Fruit fly (Drosophila melanogaster): ENCODE measurements around the gene CG42661.

The CG42661 gene

dm6 chr3L:7465209-7465608 is at the start of gene CG42661, which contains the start of the genes CG42660 and Tsp66A:
Gene CG42661, plus strand, starts transcription at chr3L:7465509.
Gene CG42660, plus strand, starts transcription at chr3L:7465509.
Gene Tsp66A, plus strand, starts transcription at chr3L:7465509.
- TF ChIP-seq Dll (optimal IDR thresholded peaks at IDR 0.05) (no peak), pan (optimal IDR thresholded peaks at IDR 0.05) (no peak), CG8478 (optimal IDR thresholded peaks at IDR 0.05) (no peak), psq (optimal IDR thresholded peaks at IDR 0.05) (no peak), EcR (GFP tag; optimal IDR thresholded peaks at IDR 0.05) (no peak), usp (GFP tag; optimal IDR thresholded peaks at IDR 0.05) (no peak)

dm6 chr3L:7422578-7422977 is 42.7 kb upstream of the CG42661 start:
- no peak for TF ChIP-seq usp (GFP tag; optimal IDR thresholded peaks at IDR 0.05)
- no peak for TF ChIP-seq Dll (optimal IDR thresholded peaks at IDR 0.05)
- no peak for TF ChIP-seq psq (optimal IDR thresholded peaks at IDR 0.05)
- no peak for TF ChIP-seq pan (optimal IDR thresholded peaks at IDR 0.05)
- no peak for TF ChIP-seq CG8478 (optimal IDR thresholded peaks at IDR 0.05)
- TF ChIP-seq EcR (GFP tag; optimal IDR thresholded peaks at IDR 0.05): no peak

- no peak for TF ChIP-seq usp (GFP tag; optimal IDR thresholded peaks at IDR 0.05)
- TF ChIP-seq Dll (optimal IDR thresholded peaks at IDR 0.05): no peak
- TF ChIP-seq pan (optimal IDR thresholded peaks at IDR 0.05): no peak
Measured at dm6 chr3L:7423517-7423916, 41.8 kb upstream of the CG42661 start, which contains the start of gene CG42458. Gene CG42458, plus strand, starts transcription at chr3L:7423827.

- TF ChIP-seq CG8478 (optimal IDR thresholded peaks at IDR 0.05) (no peak), EcR (GFP tag; optimal IDR thresholded peaks at IDR 0.05) (no peak), pan (optimal IDR thresholded peaks at IDR 0.05) (no peak), usp (GFP tag; optimal IDR thresholded peaks at IDR 0.05) (no peak), Dll (optimal IDR thresholded peaks at IDR 0.05) (no peak), psq (optimal IDR thresholded peaks at IDR 0.05) (no peak)
Measured at dm6 chr3L:7432265-7432664, 33.0 kb upstream of the CG42661 start.

dm6 chr3L:7432811-7433324 is 32.4 kb upstream of the CG42661 start:
- TF ChIP-seq CG8478 (optimal IDR thresholded peaks at IDR 0.05): no peak
- no peak for TF ChIP-seq usp (GFP tag; optimal IDR thresholded peaks at IDR 0.05)
- no peak for TF ChIP-seq EcR (GFP tag; optimal IDR thresholded peaks at IDR 0.05)
- TF ChIP-seq psq (optimal IDR thresholded peaks at IDR 0.05): no peak
- TF ChIP-seq Dll (optimal IDR thresholded peaks at IDR 0.05): no peak
- no peak for TF ChIP-seq pan (optimal IDR thresholded peaks at IDR 0.05)

- TF ChIP-seq pan (optimal IDR thresholded peaks at IDR 0.05) (no peak), Dll (optimal IDR thresholded peaks at IDR 0.05) (no peak), usp (GFP tag; optimal IDR thresholded peaks at IDR 0.05) (no peak)
Measured at dm6 chr3L:7433325-7433827, 31.9 kb upstream of the CG42661 start.

dm6 chr3L:7434198-7434597 is 31.1 kb upstream of the CG42661 start:
- no peak for TF ChIP-seq Dll (optimal IDR thresholded peaks at IDR 0.05)
- TF ChIP-seq usp (GFP tag; optimal IDR thresholded peaks at IDR 0.05): no peak
- TF ChIP-seq EcR (GFP tag; optimal IDR thresholded peaks at IDR 0.05): no peak
- TF ChIP-seq CG8478 (optimal IDR thresholded peaks at IDR 0.05): no peak
- TF ChIP-seq psq (optimal IDR thresholded peaks at IDR 0.05): no peak
- no peak for TF ChIP-seq pan (optimal IDR thresholded peaks at IDR 0.05)

dm6 chr3L:7434715-7435653 is 30.3 kb upstream of the CG42661 start, which contains the start of gene Rac2:
Gene Rac2, minus strand, starts transcription at chr3L:7435190.
- TF ChIP-seq Dll (optimal IDR thresholded peaks at IDR 0.05) (peak; percentile 96), CG8478 (optimal IDR thresholded peaks at IDR 0.05) (peak; percentile 66), pan (optimal IDR thresholded peaks at IDR 0.05) (no peak)

- TF ChIP-seq pan (optimal IDR thresholded peaks at IDR 0.05): no peak
- TF ChIP-seq Dll (optimal IDR thresholded peaks at IDR 0.05): no peak
- no peak for TF ChIP-seq CG8478 (optimal IDR thresholded peaks at IDR 0.05)
- no peak for TF ChIP-seq psq (optimal IDR thresholded peaks at IDR 0.05)
- TF ChIP-seq EcR (GFP tag; optimal IDR thresholded peaks at IDR 0.05): no peak
- TF ChIP-seq usp (GFP tag; optimal IDR thresholded peaks at IDR 0.05): no peak
Measured at dm6 chr3L:7437366-7437765, 27.9 kb upstream of the CG42661 start, which contains the start of gene CG14835. Gene CG14835, minus strand, starts transcription at chr3L:7437466.

- TF ChIP-seq EcR (GFP tag; optimal IDR thresholded peaks at IDR 0.05): no peak
- no peak for TF ChIP-seq CG8478 (optimal IDR thresholded peaks at IDR 0.05)
- TF ChIP-seq usp (GFP tag; optimal IDR thresholded peaks at IDR 0.05): no peak
- TF ChIP-seq Dll (optimal IDR thresholded peaks at IDR 0.05): no peak
- TF ChIP-seq psq (optimal IDR thresholded peaks at IDR 0.05): no peak
- TF ChIP-seq pan (optimal IDR thresholded peaks at IDR 0.05): no peak
Measured at dm6 chr3L:7439305-7439704, 26.0 kb upstream of the CG42661 start, which contains the start of gene sphinx1. Gene sphinx1, minus strand, starts transcription at chr3L:7439405.

dm6 chr3L:7440633-7441032 is 24.7 kb upstream of the CG42661 start, which contains the start of gene sphinx2:
Gene sphinx2, minus strand, starts transcription at chr3L:7440733.
- TF ChIP-seq Dll (optimal IDR thresholded peaks at IDR 0.05): no peak
- TF ChIP-seq pan (optimal IDR thresholded peaks at IDR 0.05): no peak
- TF ChIP-seq EcR (GFP tag; optimal IDR thresholded peaks at IDR 0.05): no peak
- TF ChIP-seq usp (GFP tag; optimal IDR thresholded peaks at IDR 0.05): no peak
- no peak for TF ChIP-seq psq (optimal IDR thresholded peaks at IDR 0.05)
- TF ChIP-seq CG8478 (optimal IDR thresholded peaks at IDR 0.05): no peak

dm6 chr3L:7449097-7449496 is 16.2 kb upstream of the CG42661 start:
- TF ChIP-seq CG8478 (optimal IDR thresholded peaks at IDR 0.05): no peak

Data from whole organism.